Worm (Caenorhabditis elegans): ENCODE measurements around the gene sre-29.

sre-29 gene

DNA sequence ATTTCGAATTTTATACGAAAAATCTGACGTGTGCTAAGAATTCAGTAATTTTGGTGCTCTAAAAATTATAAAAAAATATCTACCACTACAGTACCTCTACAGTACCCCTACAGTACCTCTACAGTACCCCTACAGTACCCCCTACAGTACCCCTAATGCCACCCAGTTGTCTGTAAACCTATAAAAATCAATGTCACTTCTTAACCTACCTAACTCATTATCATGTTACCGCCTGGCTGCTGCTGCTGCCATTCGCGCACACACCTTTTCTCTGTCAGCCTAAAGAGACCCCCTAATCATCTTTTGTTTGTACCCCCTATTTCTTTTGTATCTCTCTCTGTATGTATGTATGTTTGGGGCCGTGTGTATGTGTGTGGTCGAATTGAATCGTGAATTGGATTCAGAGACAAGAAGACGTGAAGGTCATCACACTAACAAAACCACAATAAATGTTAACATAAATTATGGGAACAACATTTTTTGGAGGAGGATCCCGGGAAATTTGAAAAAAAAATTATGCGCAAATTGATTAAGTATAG, 50.9 kb downstream of the sre-29 start (continued):
- TF ChIP-seq unc-62 (GFP tag; optimal IDR thresholded peaks at IDR 0.05) (no peak), hpl-2 (GFP tag; optimal IDR thresholded peaks at IDR 0.05) (no peak), elt-3 (tag; optimal IDR thresholded peaks at IDR 0.05) (peak in 1 of 6 experiments; percentile 24), sup-37 (GFP tag; optimal IDR thresholded peaks at IDR 0.05) (no peak)

DNA sequence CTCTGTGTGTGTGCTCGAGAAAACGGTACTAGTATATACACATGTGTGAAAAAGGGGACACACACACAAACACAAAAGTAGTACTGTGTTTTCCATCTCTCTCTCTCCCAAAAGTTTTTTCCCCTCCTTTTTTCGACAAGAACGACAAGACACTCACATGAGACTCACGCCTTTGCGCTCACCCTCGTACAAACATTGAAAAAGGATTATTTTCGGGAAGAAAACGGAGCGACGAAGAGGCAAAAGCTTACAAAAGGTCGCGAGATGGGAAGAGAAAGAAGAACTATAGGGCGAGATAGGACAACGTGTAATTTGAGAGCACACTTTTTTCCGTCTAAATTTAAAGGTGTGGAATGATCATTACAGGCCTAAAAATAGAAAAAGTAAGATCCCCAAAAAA, 51.8 kb downstream of the sre-29 start:
- TF ChIP-seq sup-37 (GFP tag; optimal IDR thresholded peaks at IDR 0.05) (peak; percentile 39), fkh-10 (GFP tag; optimal IDR thresholded peaks at IDR 0.05) (no peak), lin-35 (GFP tag; optimal IDR thresholded peaks at IDR 0.05) (peak in 1 of 2 experiments; percentile 33), unc-130 (tag; optimal IDR thresholded peaks at IDR 0.05) (no peak), lin-14 (GFP tag; optimal IDR thresholded peaks at IDR 0.05) (peak; percentile 37), ceh-90 (tag; optimal IDR thresholded peaks at IDR 0.05) (no peak), nhr-77 (tag; optimal IDR thresholded peaks at IDR 0.05) (peak; percentile 44), nhr-20 (tag; optimal IDR thresholded peaks at IDR 0.05) (peak; percentile 7)

All from whole organism, L1 larva.